Fruit fly (Drosophila melanogaster) whole organism, embryonic: Measurements from ENCODE around the gene CG7611.

ENCODE experiments used
- BEAF-32 ChIP-seq: fragments of 200-800 bp; sonication (Bioruptor generic); optimal IDR thresholded peaks from 3 replicates; lab custom pipeline; 2017; ENCODE audit warnings: missing biosample characterization, missing genetic modification characterization, mild to moderate bottlenecking, moderate library complexity, missing genetic modification reagents
- CG16813 ChIP-seq: fragments of 200-800 bp; sonication (Bioruptor generic); IDR thresholded peaks from 3 replicates; pipeline ENCODE4 v1.3.6; 2022; ENCODE audit warnings: missing biosample characterization, missing genetic modification characterization; ENCODE audit not compliant: partially characterized antibody
- CG17186 ChIP-seq: fragments of 200-800 bp; sonication (Bioruptor generic); optimal IDR thresholded peaks from 3 replicates; lab custom pipeline; 2017; ENCODE audit warnings: missing biosample characterization, missing genetic modification reagents, missing genetic modification characterization
- CG2116 ChIP-seq: fragments of 200-800 bp; sonication (Bioruptor generic); optimal IDR thresholded peaks from 3 replicates; lab custom pipeline; 2018; ENCODE audit warnings: missing biosample characterization, mild to moderate bottlenecking, missing genetic modification characterization
- CG2129 ChIP-seq: fragments of 200-800 bp; sonication (Bioruptor generic); IDR thresholded peaks from 2 replicates; pipeline ENCODE4 v1.3.6; 2022; ENCODE audit warnings: missing biosample characterization, missing genetic modification characterization; ENCODE audit not compliant: partially characterized antibody
- CG2875 ChIP-seq: fragments of 200-800 bp; sonication (Bioruptor generic); optimal IDR thresholded peaks from 2 replicates; lab custom pipeline; 2017; ENCODE audit warnings: missing biosample characterization, mild to moderate bottlenecking, missing genetic modification characterization, missing genetic modification reagents
- CG31224 ChIP-seq: fragments of 200-800 bp; sonication (Bioruptor generic); IDR thresholded peaks from 2 replicates; pipeline ENCODE4 v1.3.6; 2022; ENCODE audit warnings: missing biosample characterization, missing genetic modification characterization
- CG3995 ChIP-seq: fragments of 200-800 bp; sonication (Bioruptor generic); optimal IDR thresholded peaks from 3 replicates; lab custom pipeline; 2016; ENCODE audit warnings: missing biosample characterization, missing genetic modification characterization
- CG42726 ChIP-seq: fragments of 200-800 bp; sonication (Bioruptor generic); IDR thresholded peaks from 2 replicates; pipeline ENCODE4 v1.3.6; 2022; ENCODE audit warnings: missing biosample characterization, missing genetic modification characterization; ENCODE audit not compliant: partially characterized antibody
- CG4617 ChIP-seq: fragments of 200-800 bp; sonication (Bioruptor generic); optimal IDR thresholded peaks from 3 replicates; lab custom pipeline; 2016; ENCODE audit warnings: missing biosample characterization, missing genetic modification characterization, borderline replicate concordance
- CG4820 ChIP-seq: fragments of 200-800 bp; sonication (Bioruptor generic); optimal IDR thresholded peaks from 3 replicates; lab custom pipeline; 2016; ENCODE audit warnings: missing biosample characterization, missing genetic modification characterization
- CG5245 ChIP-seq: fragments of 200-800 bp; sonication (Bioruptor generic); optimal IDR thresholded peaks from 3 replicates; lab custom pipeline; 2016; ENCODE audit warnings: missing biosample characterization, missing genetic modification characterization
- CG6791 ChIP-seq: fragments of 200-800 bp; sonication (Bioruptor generic); IDR thresholded peaks from 3 replicates; pipeline ENCODE4 v1.3.6; 2022; ENCODE audit warnings: missing biosample characterization, missing genetic modification characterization; ENCODE audit not compliant: partially characterized antibody
- CG7963 ChIP-seq: fragments of 200-800 bp; sonication (Bioruptor generic); IDR thresholded peaks from 3 replicates; pipeline ENCODE4 v1.3.6; 2022; ENCODE audit warnings: missing biosample characterization, missing genetic modification characterization; ENCODE audit not compliant: partially characterized antibody
- Dll ChIP-seq: fragments of 200-800 bp; sonication (Bioruptor generic); IDR thresholded peaks from 4 replicates; pipeline ENCODE4 v1.3.6; 2022; ENCODE audit warnings: missing biosample characterization, missing genetic modification characterization; ENCODE audit not compliant: partially characterized antibody
- Doc3 ChIP-seq: fragments of 200-800 bp; sonication (Bioruptor generic); IDR thresholded peaks from 3 replicates; pipeline ENCODE4 v1.3.6; 2022; ENCODE audit warnings: missing biosample characterization, missing genetic modification characterization; ENCODE audit not compliant: partially characterized antibody
- Dp ChIP-seq: fragments of 200-800 bp; sonication (Bioruptor generic); optimal IDR thresholded peaks from 2 replicates; lab custom pipeline; 2018; ENCODE audit warnings: missing biosample characterization, mild to moderate bottlenecking, missing genetic modification characterization, moderate library complexity
- Elba2 ChIP-seq: fragments of 200-800 bp; sonication (Bioruptor generic); optimal IDR thresholded peaks from 3 replicates; lab custom pipeline; 2016; ENCODE audit warnings: missing biosample characterization, missing genetic modification characterization
- Fer3 ChIP-seq: fragments of 200-800 bp; sonication (Bioruptor generic); optimal IDR thresholded peaks from 2 replicates; lab custom pipeline; 2018; ENCODE audit warnings: missing biosample characterization, mild to moderate bottlenecking, missing genetic modification characterization, moderate library complexity
- HmgZ ChIP-seq: fragments of 200-800 bp; sonication (Bioruptor generic); optimal IDR thresholded peaks from 2 replicates; lab custom pipeline; 2018; ENCODE audit warnings: missing biosample characterization, mild to moderate bottlenecking, missing genetic modification characterization
- MESR4 ChIP-seq: fragments of 200-800 bp; sonication (Bioruptor generic); optimal IDR thresholded peaks from 2 replicates; lab custom pipeline; 2018; ENCODE audit warnings: missing biosample characterization, mild to moderate bottlenecking, missing genetic modification characterization, moderate library complexity
- Myb ChIP-seq: fragments of 200-800 bp; sonication (Bioruptor generic); optimal IDR thresholded peaks from 2 replicates; lab custom pipeline; 2016; ENCODE audit warnings: missing biosample characterization, missing genetic modification characterization
- Pdp1 ChIP-seq, 2 experiments: fragments of 200-800 bp; sonication (Bioruptor generic); optimal IDR thresholded peaks; 3 replicates each; lab custom pipeline; 2016; ENCODE audit warnings: missing biosample characterization in 2 of 2, missing genetic modification characterization in 2 of 2, mild to moderate bottlenecking in 1 of 2, moderate library complexity in 1 of 2
- Poxn ChIP-seq: fragments of 200-800 bp; sonication (Bioruptor generic); IDR thresholded peaks from 2 replicates; pipeline ENCODE4 v1.3.6; 2022; ENCODE audit warnings: missing biosample characterization, missing genetic modification characterization
- Scr ChIP-seq: fragments of 200-800 bp; sonication (Bioruptor generic); IDR thresholded peaks from 2 replicates; pipeline ENCODE4 v1.3.6; 2022; ENCODE audit warnings: missing biosample characterization, missing genetic modification characterization; ENCODE audit not compliant: partially characterized antibody
- Sin3A ChIP-seq: fragments of >200 bp; optimal IDR thresholded peaks from 2 replicates; lab custom pipeline; 2018
- Sry-δ ChIP-seq: fragments of 200-800 bp; sonication (Bioruptor generic); optimal IDR thresholded peaks from 2 replicates; lab custom pipeline; 2016; ENCODE audit warnings: missing biosample characterization, missing genetic modification characterization
- Usf ChIP-seq: fragments of 200-800 bp; sonication (Bioruptor generic); optimal IDR thresholded peaks from 2 replicates; lab custom pipeline; 2017; ENCODE audit warnings: missing genotype, missing biosample characterization, missing genetic modification characterization
- Vsx1 ChIP-seq: fragments of 200-800 bp; sonication (Bioruptor generic); optimal IDR thresholded peaks from 2 replicates; lab custom pipeline; 2017; ENCODE audit warnings: missing biosample characterization, mild to moderate bottlenecking, missing genetic modification characterization, missing genetic modification reagents
- amos ChIP-seq: fragments of 200-800 bp; sonication (Bioruptor generic); IDR thresholded peaks from 2 replicates; pipeline ENCODE4 v1.3.6; 2022; ENCODE audit warnings: missing biosample characterization, missing genetic modification characterization; ENCODE audit not compliant: partially characterized antibody
- ato ChIP-seq: fragments of 200-800 bp; sonication (Bioruptor generic); IDR thresholded peaks from 2 replicates; pipeline ENCODE4 v1.3.6; 2022; ENCODE audit warnings: missing biosample characterization, missing genetic modification characterization; ENCODE audit not compliant: partially characterized antibody
- bbx ChIP-seq: fragments of 200-800 bp; sonication (Bioruptor generic); IDR thresholded peaks from 2 replicates; pipeline ENCODE4 v1.3.6; 2022; ENCODE audit warnings: missing biosample characterization, missing genetic modification characterization; ENCODE audit not compliant: partially characterized antibody
- dati ChIP-seq: fragments of 200-800 bp; sonication (Bioruptor generic); IDR thresholded peaks from 2 replicates; pipeline ENCODE4 v1.3.6; 2022; ENCODE audit warnings: missing biosample characterization, missing genetic modification characterization
- dmrt99B ChIP-seq: fragments of 200-800 bp; sonication (Bioruptor generic); optimal IDR thresholded peaks from 2 replicates; lab custom pipeline; 2018; ENCODE audit warnings: missing biosample characterization, mild to moderate bottlenecking, missing genetic modification characterization, moderate library complexity
- hb ChIP-seq: fragments of 200-800 bp; sonication (Bioruptor generic); IDR thresholded peaks from 3 replicates; pipeline ENCODE4 v1.3.6; 2022; ENCODE audit warnings: missing biosample characterization, missing genetic modification characterization; ENCODE audit not compliant: partially characterized antibody
- knrl ChIP-seq: fragments of 200-800 bp; sonication (Bioruptor generic); IDR thresholded peaks from 3 replicates; pipeline ENCODE4 v1.3.6; 2022; ENCODE audit warnings: missing biosample characterization, missing genetic modification characterization; ENCODE audit not compliant: partially characterized antibody
- pzg ChIP-seq: fragments of 200-800 bp; sonication (Bioruptor generic); optimal IDR thresholded peaks from 3 replicates; lab custom pipeline; 2018; ENCODE audit warnings: missing biosample characterization, mild to moderate bottlenecking, missing genetic modification characterization, moderate library complexity
- sna ChIP-seq: fragments of 200-800 bp; sonication (Bioruptor generic); IDR thresholded peaks from 2 replicates; pipeline ENCODE4 v1.3.6; 2022; ENCODE audit warnings: missing biosample characterization, missing genetic modification characterization; ENCODE audit not compliant: partially characterized antibody
- tna ChIP-seq: fragments of 200-800 bp; sonication (Bioruptor generic); IDR thresholded peaks from 2 replicates; pipeline ENCODE4 v1.3.6; 2022; ENCODE audit warnings: missing biosample characterization, missing genetic modification characterization; ENCODE audit not compliant: partially characterized antibody
- unc-4 ChIP-seq: fragments of 200-800 bp; sonication (Bioruptor generic); IDR thresholded peaks from 2 replicates; pipeline ENCODE4 v1.3.6; 2022; ENCODE audit warnings: missing biosample characterization, missing genetic modification characterization; ENCODE audit not compliant: partially characterized antibody
- vnd ChIP-seq: fragments of 200-800 bp; sonication (Bioruptor generic); IDR thresholded peaks from 3 replicates; pipeline ENCODE4 v1.3.6; 2022; ENCODE audit warnings: missing biosample characterization, missing genetic modification characterization; ENCODE audit not compliant: partially characterized antibody
- zen2 ChIP-seq: fragments of 200-800 bp; sonication (Bioruptor generic); IDR thresholded peaks from 3 replicates; pipeline ENCODE4 v1.3.6; 2022; ENCODE audit warnings: missing biosample characterization, missing genetic modification characterization; ENCODE audit not compliant: partially characterized antibody

CG7611 gene

DNA sequence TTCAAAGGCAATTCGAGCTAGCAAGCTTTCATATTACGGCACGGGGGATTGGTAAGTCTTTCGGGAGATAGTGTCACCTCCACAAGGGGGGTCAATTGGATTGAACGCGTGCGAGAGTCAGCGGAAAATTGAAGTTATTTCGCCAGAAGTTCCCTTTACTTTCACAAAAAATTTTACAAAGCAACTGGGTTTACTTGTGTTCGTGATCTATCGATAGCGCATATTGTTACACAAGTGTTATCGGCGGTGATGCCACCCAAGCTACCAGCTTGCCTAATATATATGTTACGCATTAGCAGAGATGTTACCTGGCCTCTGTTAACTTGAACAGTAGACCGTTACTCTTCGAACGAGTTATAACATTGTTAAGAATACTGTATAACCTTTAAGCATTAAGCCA, 31.8 kb downstream of the CG7611 start, which contains the start of gene Wnk (continued):
- TF ChIP-seq CG2875 (GFP tag; lab: Kevin White, UChicago), result no peak
- no peak for TF ChIP-seq dmrt99B (tag; lab: Kevin White, UChicago)
- TF ChIP-seq bbx (GFP tag; lab: Robert Waterston, UW), result peak; percentile 83
- peak; percentile 36 for TF ChIP-seq Sin3A (lab: Kevin White, UChicago)
- TF ChIP-seq CG42726, result peak; percentile 34; the same call in 1 of the 2 replicates
- TF ChIP-seq CG5245, result no peak
- TF ChIP-seq CG2129, result 0 out of 2 replicates have a peak, but pooled peaks have one; percentile 35
- TF ChIP-seq Scr (GFP tag; lab: Robert Waterston, UW), result peak; percentile 73
- peak; percentile 35 for TF ChIP-seq Dp
- 0 out of 3 replicates have a peak, but pooled peaks have one; percentile 39 for TF ChIP-seq hb (GFP tag; lab: Robert Waterston, UW)
- TF ChIP-seq CG2116 (GFP tag; lab: Kevin White, UChicago), result peak; percentile 60
- TF ChIP-seq vnd (GFP tag; lab: Robert Waterston, UW), result peak; percentile 57
- TF ChIP-seq HmgZ (tag; lab: Kevin White, UChicago), result peak; percentile 30
- no peak for TF ChIP-seq Elba2 (GFP tag; lab: Kevin White, UChicago)
- TF ChIP-seq pzg (GFP tag; lab: Kevin White, UChicago), result peak; percentile 83
- peak; percentile 93 for TF ChIP-seq Myb (GFP tag; lab: Kevin White, UChicago)
- peak; percentile 81 for TF ChIP-seq tna
- peak; percentile 81 for TF ChIP-seq unc-4 (GFP tag; lab: Robert Waterston, UW)
- TF ChIP-seq dati (GFP tag; lab: Robert Waterston, UW), result no peak
- peak; percentile 71 for TF ChIP-seq knrl (GFP tag; lab: Robert Waterston, UW)
- no peak for TF ChIP-seq Poxn (GFP tag; lab: Robert Waterston, UW)
- no peak for TF ChIP-seq CG31224 (GFP tag; lab: Robert Waterston, UW)
- TF ChIP-seq Fer3, result no peak
- TF ChIP-seq CG4820 (GFP tag; lab: Kevin White, UChicago), result no peak
- TF ChIP-seq zen2 (GFP tag; lab: Robert Waterston, UW), result peak; percentile 68
- peak; percentile 75; the same call in 2 of the 3 replicates for TF ChIP-seq CG7963
- TF ChIP-seq BEAF-32, result peak; percentile 80
- no peak for TF ChIP-seq Usf
- TF ChIP-seq Vsx1 (GFP tag; lab: Kevin White, UChicago), result no peak
- peak; percentile 35 for TF ChIP-seq CG17186 (GFP tag; lab: Kevin White, UChicago)
- TF ChIP-seq Doc3 (GFP tag; lab: Robert Waterston, UW), result peak; percentile 62; the same call in 2 of the 3 replicates
- peak in 1 of 2 experiments; percentile 100 for TF ChIP-seq Pdp1 (GFP tag; optimal IDR thresholded peaks at IDR 0.05; lab: Kevin White, UChicago)
- TF ChIP-seq Dll (GFP tag; lab: Robert Waterston, UW), result peak; percentile 80
- TF ChIP-seq Sry-δ (GFP tag; lab: Kevin White, UChicago), result peak; percentile 67
- TF ChIP-seq MESR4 (GFP tag; lab: Kevin White, UChicago), result peak; percentile 89
- TF ChIP-seq sna (GFP tag; lab: Robert Waterston, UW), result peak; percentile 75
- peak; percentile 83 for TF ChIP-seq amos
- peak; percentile 62 for TF ChIP-seq CG4617
- peak; percentile 78 for TF ChIP-seq CG3995
- TF ChIP-seq ato (GFP tag; lab: Robert Waterston, UW), result peak; percentile 72
- peak; percentile 71 for TF ChIP-seq CG16813 (GFP tag; lab: Robert Waterston, UW)
- TF ChIP-seq CG6791, result peak; percentile 73
